Fruit fly (Drosophila melanogaster) Kc167 (cell line): ENCODE results near the gene CG12496.

ENCODE experiments used
- Myc ChIP-seq: fragments of >200 bp; optimal IDR thresholded peaks from 2 replicates; lab custom pipeline; 2017; ENCODE audit warnings: missing external identifiers
- Sin3A ChIP-seq: fragments of >200 bp; optimal IDR thresholded peaks from 2 replicates; lab custom pipeline; 2018; ENCODE audit warnings: missing external identifiers
- h ChIP-seq: fragments of >200 bp; optimal IDR thresholded peaks from 3 replicates; lab custom pipeline; 2018; ENCODE audit warnings: missing external identifiers
- insv ChIP-seq: fragments of >200 bp; optimal IDR thresholded peaks from 3 replicates; lab custom pipeline; 2018; ENCODE audit warnings: missing external identifiers
- psq ChIP-seq: fragments of >200 bp; optimal IDR thresholded peaks from 2 replicates; lab custom pipeline; 2017; ENCODE audit warnings: missing external identifiers

- TF ChIP-seq psq (lab: Kevin White, UChicago) (no peak), Myc (lab: Kevin White, UChicago) (no peak), insv (lab: Kevin White, UChicago) (no peak), Sin3A (lab: Kevin White, UChicago) (no peak), h (lab: Kevin White, UChicago) (no peak)
These were observed 18.2 kb upstream of the CG12496 start, which contains the start of gene gt for dm6 chrX:2428903-2429302.
